Worm (Caenorhabditis elegans) whole organism, mixed stage, embryonic: Measurements from ENCODE around the gene rif-1.1.

Experiments used
- M03D4.4 ChIP-seq: sonication (generic microtip); optimal IDR thresholded peaks from 2 replicates; lab custom pipeline; 2017; ENCODE audit warnings: mild to moderate bottlenecking, missing genetic modification characterization, missing compliant biosample characterization
- bed-3 ChIP-seq: fragments of 200-800 bp; sonication (Bioruptor generic); optimal IDR thresholded peaks from 3 replicates; lab custom pipeline; 2018; ENCODE audit warnings: mild to moderate bottlenecking, missing genetic modification characterization, moderate library complexity, missing compliant biosample characterization
- blmp-1 ChIP-seq: fragments of 150-350 bp; optimal IDR thresholded peaks from 2 replicates; lab custom pipeline; 2014; ENCODE audit warnings: missing biosample characterization, missing genetic modification characterization
- ceh-39 ChIP-seq: fragments of 150-350 bp; optimal IDR thresholded peaks from 2 replicates; lab custom pipeline; 2014; ENCODE audit warnings: missing biosample characterization, missing genetic modification characterization
- ces-1 ChIP-seq: fragments of 150-350 bp; optimal IDR thresholded peaks from 2 replicates; lab custom pipeline; 2014; ENCODE audit warnings: missing biosample characterization, missing genetic modification reagents, missing genetic modification characterization
- drap-1 ChIP-seq: fragments of 200-800 bp; sonication (Bioruptor generic); optimal IDR thresholded peaks from 3 replicates; lab custom pipeline; 2018; ENCODE audit warnings: mild to moderate bottlenecking, missing genetic modification characterization, missing compliant biosample characterization
- elt-1 ChIP-seq: sonication (generic microtip); optimal IDR thresholded peaks from 2 replicates; lab custom pipeline; 2017; ENCODE audit warnings: missing genetic modification characterization, mild to moderate bottlenecking, missing compliant biosample characterization, antibody characterized with exemption, moderate library complexity, borderline replicate concordance; ENCODE audit not compliant: insufficient read depth
- elt-3 ChIP-seq: fragments of 150-350 bp; optimal IDR thresholded peaks from 2 replicates; lab custom pipeline; 2014; ENCODE audit warnings: missing biosample characterization, missing genetic modification characterization
- flh-1 ChIP-seq: fragments of 200-800 bp; sonication (Bioruptor generic); optimal IDR thresholded peaks from 2 replicates; lab custom pipeline; 2018; ENCODE audit warnings: mild to moderate bottlenecking, missing genetic modification characterization, moderate library complexity, missing compliant biosample characterization
- ham-2 ChIP-seq: fragments of 200-800 bp; sonication (Bioruptor generic); optimal IDR thresholded peaks from 2 replicates; lab custom pipeline; 2018; ENCODE audit warnings: mild to moderate bottlenecking, missing genetic modification characterization, missing compliant biosample characterization
- hlh-1 ChIP-seq: fragments of 150-350 bp; optimal IDR thresholded peaks from 2 replicates; lab custom pipeline; 2014; ENCODE audit warnings: missing biosample characterization, missing genetic modification reagents, missing genetic modification characterization
- lin-13 ChIP-seq: fragments of 150-350 bp; optimal IDR thresholded peaks from 2 replicates; lab custom pipeline; 2014; ENCODE audit warnings: missing biosample characterization, missing genetic modification characterization
- lin-32 ChIP-seq: fragments of 200-800 bp; sonication (Bioruptor generic); optimal IDR thresholded peaks from 2 replicates; lab custom pipeline; 2018; ENCODE audit warnings: mild to moderate bottlenecking, missing genetic modification characterization, missing compliant biosample characterization
- lsy-2 ChIP-seq: fragments of 150-350 bp; optimal IDR thresholded peaks from 2 replicates; lab custom pipeline; 2014; ENCODE audit warnings: missing biosample characterization, missing genetic modification characterization
- mab-5 ChIP-seq: fragments of 150-350 bp; optimal IDR thresholded peaks from 2 replicates; lab custom pipeline; 2014; ENCODE audit warnings: missing biosample characterization, missing genetic modification characterization
- mep-1 ChIP-seq: fragments of 150-350 bp; optimal IDR thresholded peaks from 2 replicates; lab custom pipeline; 2017; ENCODE audit warnings: missing biosample characterization, missing genetic modification reagents, missing genetic modification characterization, inconsistent platforms
- mls-2 ChIP-seq: sonication (generic microtip); optimal IDR thresholded peaks from 2 replicates; lab custom pipeline; 2016; ENCODE audit warnings: mild to moderate bottlenecking, missing genetic modification characterization, moderate library complexity, missing compliant biosample characterization
- nhr-12 ChIP-seq: fragments of 150-350 bp; optimal IDR thresholded peaks from 2 replicates; lab custom pipeline; 2014; ENCODE audit warnings: missing biosample characterization, missing genetic modification characterization
- nhr-2 ChIP-seq: fragments of 150-350 bp; optimal IDR thresholded peaks from 2 replicates; lab custom pipeline; 2014; ENCODE audit warnings: missing biosample characterization, missing genetic modification characterization
- nhr-237 ChIP-seq: fragments of 150-350 bp; optimal IDR thresholded peaks from 2 replicates; lab custom pipeline; 2014; ENCODE audit warnings: missing biosample characterization, missing genetic modification characterization
- nhr-28 ChIP-seq: fragments of 150-350 bp; optimal IDR thresholded peaks from 2 replicates; lab custom pipeline; 2014; ENCODE audit warnings: missing biosample characterization, missing genetic modification characterization
- nhr-76 ChIP-seq: sonication (generic microtip); optimal IDR thresholded peaks from 2 replicates; lab custom pipeline; 2017; ENCODE audit warnings: missing biosample characterization, missing genetic modification characterization
- pha-4 ChIP-seq: fragments of 150-350 bp; optimal IDR thresholded peaks from 2 replicates; lab custom pipeline; 2018; ENCODE audit warnings: missing biosample characterization, missing genetic modification reagents, missing genetic modification characterization
- sem-2 ChIP-seq: fragments of 200-800 bp; sonication (Bioruptor generic); optimal IDR thresholded peaks from 2 replicates; lab custom pipeline; 2018; ENCODE audit warnings: mild to moderate bottlenecking, missing genetic modification characterization, missing compliant biosample characterization
- snpc-4 ChIP-seq: fragments of 150-350 bp; optimal IDR thresholded peaks from 2 replicates; lab custom pipeline; 2014; ENCODE audit warnings: missing biosample characterization, missing genetic modification characterization
- sptf-1 ChIP-seq: sonication (generic microtip); optimal IDR thresholded peaks from 2 replicates; lab custom pipeline; 2017; ENCODE audit warnings: mild to moderate bottlenecking, missing genetic modification characterization, moderate library complexity, missing compliant biosample characterization
- unc-39 ChIP-seq: fragments of 150-350 bp; optimal IDR thresholded peaks from 2 replicates; lab custom pipeline; 2014; ENCODE audit warnings: missing biosample characterization, missing genetic modification characterization
- unc-62 ChIP-seq: fragments of 150-350 bp; optimal IDR thresholded peaks from 2 replicates; lab custom pipeline; 2014; ENCODE audit warnings: missing biosample characterization, missing genetic modification reagents, missing genetic modification characterization
- zip-8 ChIP-seq: fragments of 150-350 bp; optimal IDR thresholded peaks from 2 replicates; lab custom pipeline; 2014; ENCODE audit warnings: missing biosample characterization, missing genetic modification characterization
- ztf-11 ChIP-seq: fragments of 150-350 bp; optimal IDR thresholded peaks from 2 replicates; lab custom pipeline; 2014; ENCODE audit warnings: missing biosample characterization, missing genetic modification characterization

The rif-1.1 gene

ce11 chrIV:17442503-17442902, 18.6 kb downstream of the rif-1.1 start, which contains the start of gene F11E6.11:
Gene F11E6.11 (plus strand): TSS chrIV:17442827.
- TF ChIP-seq ham-2 (GFP tag; lab: Kevin White, UChicago) (no peak), nhr-12 (tag; lab: Kevin White, UChicago) (no peak), elt-3 (tag; lab: Kevin White, UChicago) (no peak)

ce11 chrIV:17441260-17441659, 19.8 kb downstream of the rif-1.1 start:
- no peak for TF ChIP-seq nhr-237
- TF ChIP-seq nhr-28 (tag; lab: Kevin White, UChicago): no peak
- TF ChIP-seq mab-5 (tag; lab: Kevin White, UChicago): no peak
- TF ChIP-seq nhr-76 (tag; lab: Kevin White, UChicago): no peak
- no peak for TF ChIP-seq snpc-4 (tag; lab: Kevin White, UChicago)
- no peak for TF ChIP-seq blmp-1 (tag; lab: Kevin White, UChicago)
- TF ChIP-seq flh-1 (GFP tag; lab: Kevin White, UChicago): no peak
- TF ChIP-seq sptf-1 (tag; lab: Kevin White, UChicago): no peak
- TF ChIP-seq nhr-12 (tag; lab: Kevin White, UChicago): no peak
- TF ChIP-seq, all 35 proteins: peak for 0

- TF ChIP-seq M03D4.4 (tag; lab: Kevin White, UChicago): no peak
- no peak for TF ChIP-seq flh-1 (GFP tag; lab: Kevin White, UChicago)
- TF ChIP-seq ceh-39 (tag; lab: Kevin White, UChicago): no peak
- no peak for TF ChIP-seq lin-32 (GFP tag; lab: Kevin White, UChicago)
- TF ChIP-seq mab-5 (tag; lab: Kevin White, UChicago): no peak
- TF ChIP-seq mep-1: no peak
- TF ChIP-seq hlh-1 (tag; lab: Kevin White, UChicago): no peak
- TF ChIP-seq zip-8: no peak
- no peak for TF ChIP-seq drap-1 (GFP tag; lab: Kevin White, UChicago)
- no peak for TF ChIP-seq unc-39 (tag; lab: Kevin White, UChicago)
- no peak for TF ChIP-seq unc-62
- no peak for TF ChIP-seq lsy-2 (tag; lab: Kevin White, UChicago)
Observed at ce11 chrIV:17440417-17440816, 20.7 kb downstream of the rif-1.1 start, which contains the start of gene F08A7.1. Gene F08A7.1 (plus strand): TSS chrIV:17440607.

- no peak for TF ChIP-seq drap-1 (GFP tag; lab: Kevin White, UChicago)
- no peak for TF ChIP-seq sem-2 (GFP tag; lab: Kevin White, UChicago)
- no peak for TF ChIP-seq lin-13 (tag; lab: Kevin White, UChicago)
- no peak for TF ChIP-seq sptf-1 (tag; lab: Kevin White, UChicago)
- no peak for TF ChIP-seq mab-5 (tag; lab: Kevin White, UChicago)
- no peak for TF ChIP-seq mls-2 (tag; lab: Kevin White, UChicago)
- no peak for TF ChIP-seq snpc-4 (tag; lab: Kevin White, UChicago)
- no peak for TF ChIP-seq pha-4 (tag; lab: Kevin White, UChicago)
- TF ChIP-seq ces-1: no peak
- TF ChIP-seq nhr-28 (tag; lab: Kevin White, UChicago): no peak
- TF ChIP-seq blmp-1 (tag; lab: Kevin White, UChicago): no peak
- no peak for TF ChIP-seq bed-3 (GFP tag; lab: Kevin White, UChicago)
- no peak for TF ChIP-seq elt-1
- TF ChIP-seq nhr-2 (tag; lab: Kevin White, UChicago): no peak
- no peak for TF ChIP-seq ceh-39 (tag; lab: Kevin White, UChicago)
- no peak for TF ChIP-seq unc-39 (tag; lab: Kevin White, UChicago)
- no peak for TF ChIP-seq ham-2 (GFP tag; lab: Kevin White, UChicago)
Observed at ce11 chrIV:17440001-17440400, 21.1 kb downstream of the rif-1.1 start, which contains the start of gene C06A12.19. Gene C06A12.19 (minus strand): TSS chrIV:17440101.

- TF ChIP-seq lin-13 (tag; lab: Kevin White, UChicago): no peak
- no peak for TF ChIP-seq ceh-39 (tag; lab: Kevin White, UChicago)
- TF ChIP-seq nhr-76 (tag; lab: Kevin White, UChicago): no peak
- no peak for TF ChIP-seq lsy-2 (tag; lab: Kevin White, UChicago)
Observed at ce11 chrIV:17437038-17437437, 24.0 kb downstream of the rif-1.1 start, which contains the start of gene C06A12.8. Gene C06A12.8 (plus strand): TSS chrIV:17437338.

ce11 chrIV:17436552-17436951, 24.5 kb downstream of the rif-1.1 start, which contains the start of gene gcy-27:
Gene gcy-27 (minus strand): TSS chrIV:17436652.
- TF ChIP-seq elt-1: no peak
- TF ChIP-seq nhr-76 (tag; lab: Kevin White, UChicago): no peak
- no peak for TF ChIP-seq unc-39 (tag; lab: Kevin White, UChicago)
- no peak for TF ChIP-seq ham-2 (GFP tag; lab: Kevin White, UChicago)
- TF ChIP-seq flh-1 (GFP tag; lab: Kevin White, UChicago): no peak
- TF ChIP-seq drap-1 (GFP tag; lab: Kevin White, UChicago): no peak
- TF ChIP-seq blmp-1 (tag; lab: Kevin White, UChicago): no peak
- no peak for TF ChIP-seq zip-8
- TF ChIP-seq bed-3 (GFP tag; lab: Kevin White, UChicago): no peak
- TF ChIP-seq elt-3 (tag; lab: Kevin White, UChicago): no peak
- TF ChIP-seq ztf-11 (tag; lab: Kevin White, UChicago): no peak
- no peak for TF ChIP-seq hlh-1 (tag; lab: Kevin White, UChicago)
- TF ChIP-seq snpc-4 (tag; lab: Kevin White, UChicago): no peak
